Worm (Caenorhabditis elegans): ENCODE data around the gene ztf-14.

- TF ChIP-seq mdl-1 (tag; optimal IDR thresholded peaks at IDR 0.05) (no peak), sox-4 (tag; optimal IDR thresholded peaks at IDR 0.05) (no peak), nhr-90 (tag; optimal IDR thresholded peaks at IDR 0.05; ENCODE audit: poor library complexity) (no peak), snpc-4 (tag; optimal IDR thresholded peaks at IDR 0.05) (no peak), unc-62 (GFP tag; optimal IDR thresholded peaks at IDR 0.05) (no peak), dsc-1 (tag; optimal IDR thresholded peaks at IDR 0.05) (no peak), ceh-82 (tag; optimal IDR thresholded peaks at IDR 0.05) (no peak), aha-1 (tag; optimal IDR thresholded peaks at IDR 0.05) (no peak), nhr-12 (tag; optimal IDR thresholded peaks at IDR 0.05) (no peak), jun-1 (tag; optimal IDR thresholded peaks at IDR 0.05) (no peak), tlp-1 (tag; optimal IDR thresholded peaks at IDR 0.05) (no peak), nhr-237 (tag; optimal IDR thresholded peaks at IDR 0.05) (no peak), rnt-1 (tag; optimal IDR thresholded peaks at IDR 0.05) (no peak)
These were observed 24.6 kb downstream of the ztf-14 start, which contains the start of gene D1025.1 for ce11 chrX:14520463-14520862.

All from whole organism, L1 larva.